Fruit fly (Drosophila melanogaster): ENCODE data around the gene CG31253.

The CG31253 gene

DNA sequence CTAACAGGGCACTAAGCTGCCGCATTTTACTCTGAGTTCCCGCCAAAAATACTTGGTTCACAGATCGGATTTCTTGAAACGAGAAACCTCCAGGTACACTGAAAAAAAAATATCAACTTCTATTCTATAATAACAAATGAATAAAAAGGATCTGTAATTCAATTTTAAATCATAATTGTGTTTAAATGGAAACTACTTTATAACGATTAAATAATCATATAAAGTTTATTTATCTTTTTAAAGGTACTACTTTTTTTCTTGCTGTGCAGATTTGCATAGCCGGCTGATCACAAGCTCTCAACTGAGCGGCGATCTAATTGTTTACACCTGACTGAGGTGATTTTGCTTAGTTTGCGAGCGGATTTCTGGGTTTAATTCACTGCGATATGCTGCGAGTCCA is 27.0 kb upstream of the CG31253 start (continued):
- TF ChIP-seq Hmx (GFP tag; optimal IDR thresholded peaks at IDR 0.05) (no peak), HHEX (GFP tag; optimal IDR thresholded peaks at IDR 0.05) (peak; percentile 59), Rfx (GFP tag; IDR thresholded peaks at IDR 0.05) (peak; percentile 84), kni (GFP tag; optimal IDR thresholded peaks at IDR 0.05) (no peak), ftz-f1 (GFP tag; optimal IDR thresholded peaks at IDR 0.05) (no peak), HLHmδ (GFP tag; optimal IDR thresholded peaks at IDR 0.05) (no peak), chinmo (GFP tag; IDR thresholded peaks at IDR 0.05; ENCODE audit: partially characterized antibody) (no peak), Ssrp (tag; optimal IDR thresholded peaks at IDR 0.05) (peak; percentile 70), eve (GFP tag; optimal IDR thresholded peaks at IDR 0.05) (peak in 1 of 2 experiments; percentile 76), Hand (GFP tag; optimal IDR thresholded peaks at IDR 0.05) (peak; percentile 34), CG9609 (GFP tag; optimal IDR thresholded peaks at IDR 0.05) (no peak), lola (GFP tag; optimal IDR thresholded peaks at IDR 0.05) (peak in 1 of 3 experiments; percentile 50), eyg (GFP tag; optimal IDR thresholded peaks at IDR 0.05) (no peak), pfk (GFP tag; optimal IDR thresholded peaks at IDR 0.05) (no peak), CG17568 (GFP tag; optimal IDR thresholded peaks at IDR 0.05) (no peak), Vsx1 (GFP tag; optimal IDR thresholded peaks at IDR 0.05) (peak; percentile 20), CG2199 (GFP tag; IDR thresholded peaks at IDR 0.05) (no peak), Med (GFP tag) (peak; percentile 44), CG11085 (GFP tag; IDR thresholded peaks at IDR 0.05) (0 out of 2 replicates have a peak, but pooled peaks have one; percentile 50), CG4404 (GFP tag; IDR thresholded peaks at IDR 0.05) (no peak), CG30020 (tag; optimal IDR thresholded peaks at IDR 0.05) (no peak), so (GFP tag; IDR thresholded peaks at IDR 0.05) (peak; percentile 69; the same call in 2 of the 3 replicates), Nf-YB (GFP tag; optimal IDR thresholded peaks at IDR 0.05) (peak; percentile 58), CG2875 (GFP tag; optimal IDR thresholded peaks at IDR 0.05) (peak; percentile 35), CG10321 (GFP tag; IDR thresholded peaks at IDR 0.05) (no peak), pita (GFP tag; optimal IDR thresholded peaks at IDR 0.05) (no peak), CG32767 (GFP tag; IDR thresholded peaks at IDR 0.05) (peak; percentile 49; the same call in 1 of the 2 replicates), HLH54F (GFP tag; optimal IDR thresholded peaks at IDR 0.05) (peak; percentile 24), CG4854 (GFP tag; optimal IDR thresholded peaks at IDR 0.05) (peak; percentile 35), tio (GFP tag; optimal IDR thresholded peaks at IDR 0.05) (peak; percentile 75), shn (GFP tag; optimal IDR thresholded peaks at IDR 0.05) (no peak), Camta (GFP tag; optimal IDR thresholded peaks at IDR 0.05) (no peak), da (GFP tag; optimal IDR thresholded peaks at IDR 0.05) (no peak), Hsf (GFP tag; optimal IDR thresholded peaks at IDR 0.05) (peak; percentile 31), CG6689 (GFP tag; IDR thresholded peaks at IDR 0.05) (peak; percentile 61), rib (GFP tag; IDR thresholded peaks at IDR 0.05) (peak; percentile 30; the same call in 1 of the 2 replicates), CG18476 (GFP tag; optimal IDR thresholded peaks at IDR 0.05) (peak; percentile 24), Dad (GFP tag; optimal IDR thresholded peaks at IDR 0.05) (no peak), CG1602 (GFP tag; optimal IDR thresholded peaks at IDR 0.05) (peak; percentile 42), schlank (tag; optimal IDR thresholded peaks at IDR 0.05) (no peak), Bgb (GFP tag; IDR thresholded peaks at IDR 0.05; ENCODE audit: partially characterized antibody) (no peak), wor (GFP tag; IDR thresholded peaks at IDR 0.05) (peak; percentile 55; the same call in 1 of the 2 replicates), bowl (GFP tag; IDR thresholded peaks at IDR 0.05) (no peak), ssp (GFP tag; IDR thresholded peaks at IDR 0.05) (peak; percentile 63), CG18011 (GFP tag; optimal IDR thresholded peaks at IDR 0.05) (peak; percentile 57), CG14710 (tag; optimal IDR thresholded peaks at IDR 0.05) (peak; percentile 35), Ets65A (GFP tag) (no peak), Dp (GFP tag; optimal IDR thresholded peaks at IDR 0.05) (no peak), Hr78 (GFP tag; optimal IDR thresholded peaks at IDR 0.05) (no peak), sob (GFP tag; IDR thresholded peaks at IDR 0.05) (peak; percentile 65), CG6813 (GFP tag; optimal IDR thresholded peaks at IDR 0.05) (no peak)
